Worm (Caenorhabditis elegans) whole organism, L3 larva: ENCODE results near the gene dtmk-1.

Experiments
- R02D3.7 ChIP-seq: fragments of 150-350 bp; optimal IDR thresholded peaks from 2 replicates; lab custom pipeline; 2014; ENCODE audit warnings: missing biosample characterization, missing genetic modification characterization
- ceh-16 ChIP-seq: sonication (generic microtip); optimal IDR thresholded peaks from 2 replicates; lab custom pipeline; 2017; ENCODE audit warnings: missing biosample characterization, missing genetic modification characterization
- ceh-28 ChIP-seq: fragments of 150-350 bp; optimal IDR thresholded peaks from 2 replicates; lab custom pipeline; 2014; ENCODE audit warnings: missing biosample characterization, missing genetic modification reagents, missing genetic modification characterization
- ceh-82 ChIP-seq: fragments of 150-350 bp; optimal IDR thresholded peaks from 2 replicates; lab custom pipeline; 2014; ENCODE audit warnings: missing biosample characterization, missing genetic modification characterization
- daf-12 ChIP-seq: fragments of 150-350 bp; optimal IDR thresholded peaks from 2 replicates; lab custom pipeline; 2014; ENCODE audit warnings: missing biosample characterization, missing genetic modification reagents, missing genetic modification characterization
- egl-5 ChIP-seq: fragments of 150-350 bp; optimal IDR thresholded peaks from 2 replicates; lab custom pipeline; 2017; ENCODE audit warnings: missing biosample characterization, missing genetic modification reagents, missing genetic modification characterization, inconsistent platforms
- elt-1 ChIP-seq: fragments of 150-350 bp; optimal IDR thresholded peaks from 2 replicates; lab custom pipeline; 2014; ENCODE audit warnings: missing biosample characterization, missing genetic modification characterization
- elt-2 ChIP-seq: sonication (generic microtip); optimal IDR thresholded peaks from 2 replicates; lab custom pipeline; 2016; ENCODE audit warnings: missing genetic modification reagents, mild to moderate bottlenecking, missing genetic modification characterization, missing compliant biosample characterization
- elt-3 ChIP-seq, 3 experiments: fragments of 150-350 bp in 1 of 3; sonication (generic microtip) in 2 of 3; optimal IDR thresholded peaks; 2 replicates in 2 of 3; 4 replicates in 1 of 3; lab custom pipeline; 2014 to 2017; ENCODE audit warnings: missing biosample characterization in 3 of 3, missing genetic modification characterization in 3 of 3
- eor-1 ChIP-seq, 2 experiments: fragments of 150-350 bp; optimal IDR thresholded peaks; 2 replicates each; lab custom pipeline; 2014 to 2018; ENCODE audit warnings: missing biosample characterization in 2 of 2, missing genetic modification characterization in 2 of 2
- fkh-10 ChIP-seq: sonication (generic microtip); optimal IDR thresholded peaks from 2 replicates; lab custom pipeline; 2017; ENCODE audit warnings: missing biosample characterization, missing genetic modification reagents, missing genetic modification characterization
- fkh-2 ChIP-seq: fragments of 150-350 bp; optimal IDR thresholded peaks from 2 replicates; lab custom pipeline; 2014; ENCODE audit warnings: missing biosample characterization, missing genetic modification reagents, missing genetic modification characterization
- hmg-11 ChIP-seq: sonication (generic microtip); optimal IDR thresholded peaks from 2 replicates; lab custom pipeline; 2016; ENCODE audit warnings: missing genetic modification characterization, missing compliant biosample characterization
- lin-15B ChIP-seq: fragments of 150-350 bp; optimal IDR thresholded peaks from 2 replicates; lab custom pipeline; 2014; ENCODE audit warnings: missing biosample characterization, missing genetic modification characterization
- lin-39 ChIP-seq: fragments of 150-350 bp; optimal IDR thresholded peaks from 2 replicates; lab custom pipeline; 2018; ENCODE audit warnings: missing biosample characterization, missing genetic modification reagents, missing genetic modification characterization
- lsy-12 ChIP-seq: sonication (generic microtip); optimal IDR thresholded peaks from 2 replicates; lab custom pipeline; 2016; ENCODE audit warnings: mild to moderate bottlenecking, missing genetic modification characterization, missing compliant biosample characterization
- mdl-1 ChIP-seq: fragments of 150-350 bp; optimal IDR thresholded peaks from 2 replicates; lab custom pipeline; 2014; ENCODE audit warnings: missing biosample characterization, missing genetic modification characterization
- mml-1 ChIP-seq: fragments of 150-350 bp; sonication (generic microtip); optimal IDR thresholded peaks from 3 replicates; lab custom pipeline; 2014; ENCODE audit warnings: missing biosample characterization, missing genetic modification characterization
- nfya-1 ChIP-seq: sonication (generic microtip); optimal IDR thresholded peaks from 2 replicates; lab custom pipeline; 2017; ENCODE audit warnings: missing genetic modification characterization, mild to moderate bottlenecking, missing compliant biosample characterization, antibody characterized with exemption, moderate library complexity; ENCODE audit not compliant: insufficient read depth
- nhr-11 ChIP-seq: fragments of 150-350 bp; optimal IDR thresholded peaks from 2 replicates; lab custom pipeline; 2014; ENCODE audit warnings: missing biosample characterization, missing genetic modification characterization
- nhr-12 ChIP-seq: fragments of 150-350 bp; optimal IDR thresholded peaks from 2 replicates; lab custom pipeline; 2014; ENCODE audit warnings: missing biosample characterization, missing genetic modification characterization
- nhr-23 ChIP-seq: fragments of 150-350 bp; optimal IDR thresholded peaks from 2 replicates; lab custom pipeline; 2014; ENCODE audit warnings: missing biosample characterization, missing genetic modification reagents, missing genetic modification characterization
- nhr-237 ChIP-seq: fragments of 150-350 bp; optimal IDR thresholded peaks from 2 replicates; lab custom pipeline; 2014; ENCODE audit warnings: missing biosample characterization, missing genetic modification characterization
- nhr-25 ChIP-seq: sonication (generic microtip); optimal IDR thresholded peaks from 2 replicates; lab custom pipeline; 2017; ENCODE audit warnings: missing biosample characterization, missing genetic modification characterization
- nhr-28 ChIP-seq: fragments of 150-350 bp; optimal IDR thresholded peaks from 2 replicates; lab custom pipeline; 2014; ENCODE audit warnings: missing biosample characterization, missing genetic modification characterization
- pha-4 ChIP-seq: fragments of 150-350 bp; optimal IDR thresholded peaks from 2 replicates; lab custom pipeline; 2014; ENCODE audit warnings: missing biosample characterization, missing genetic modification reagents, missing genetic modification characterization
- pqm-1 ChIP-seq: fragments of 150-350 bp; optimal IDR thresholded peaks from 2 replicates; lab custom pipeline; 2017; ENCODE audit warnings: missing biosample characterization, missing genetic modification characterization, inconsistent platforms
- sea-2 ChIP-seq: fragments of 150-350 bp; sonication (generic microtip); optimal IDR thresholded peaks from 4 replicates; lab custom pipeline; 2014; ENCODE audit warnings: missing biosample characterization, missing genetic modification reagents, missing genetic modification characterization
- snpc-4 ChIP-seq: fragments of 150-350 bp; optimal IDR thresholded peaks from 2 replicates; lab custom pipeline; 2014; ENCODE audit warnings: missing biosample characterization, missing genetic modification characterization
- tbx-2 ChIP-seq: sonication (generic microtip); optimal IDR thresholded peaks from 2 replicates; lab custom pipeline; 2016; ENCODE audit warnings: mild to moderate bottlenecking, missing genetic modification characterization, missing compliant biosample characterization
- unc-62 ChIP-seq: fragments of 150-350 bp; sonication (generic microtip); optimal IDR thresholded peaks from 4 replicates; lab custom pipeline; 2014; ENCODE audit warnings: missing biosample characterization, missing genetic modification reagents, missing genetic modification characterization
- ztf-11 ChIP-seq: fragments of 150-350 bp; optimal IDR thresholded peaks from 2 replicates; lab custom pipeline; 2014; ENCODE audit warnings: missing biosample characterization, missing genetic modification characterization

Gene dtmk-1

DNA sequence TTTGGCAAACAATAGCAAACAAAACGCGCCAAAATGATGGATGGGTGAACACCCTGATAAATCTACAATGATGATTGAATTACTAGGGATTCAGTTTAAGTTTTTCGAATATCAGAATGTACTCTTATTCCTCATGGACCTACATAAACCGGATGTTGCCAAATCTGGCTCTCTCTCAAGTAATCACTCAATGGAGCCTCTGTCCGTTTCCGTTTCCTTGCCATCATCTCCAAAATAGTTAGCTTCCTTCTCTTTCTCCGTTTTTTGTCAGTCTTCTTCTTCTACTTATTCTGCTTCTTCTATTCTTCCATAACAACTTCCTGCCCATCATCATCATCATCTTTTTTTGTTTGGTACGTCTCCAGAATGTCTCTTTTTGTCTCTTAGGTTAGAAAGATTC lies 1.6 kb downstream of the dtmk-1 start:
- TF ChIP-seq R02D3.7, result no peak
- peak; percentile 86 for TF ChIP-seq tbx-2 (tag; lab: Kevin White, UChicago)
- TF ChIP-seq pqm-1 (tag; lab: Kevin White, UChicago), result peak; percentile 56
- TF ChIP-seq, all 47 proteins: peak for 2

DNA sequence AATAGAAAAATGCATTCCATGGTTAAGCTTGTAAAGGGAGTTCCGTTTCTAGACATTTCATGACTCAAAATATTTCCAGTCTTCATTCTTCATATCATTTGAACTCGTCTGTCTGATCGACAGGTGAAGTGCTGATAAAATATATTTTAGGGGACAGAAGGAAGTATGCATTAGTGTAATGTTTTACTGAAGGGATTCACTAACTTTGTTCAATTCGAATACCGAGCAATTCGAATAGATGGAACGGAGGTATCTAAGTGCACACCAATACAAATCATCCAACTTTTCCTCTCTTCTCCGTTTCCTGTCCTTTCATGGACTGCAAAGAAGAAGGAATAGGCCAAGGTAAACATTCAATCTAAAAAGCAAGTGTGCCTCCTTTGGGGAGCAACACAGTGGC lies 3.1 kb downstream of the dtmk-1 start:
- TF ChIP-seq pha-4 (tag; lab: Kevin White, UChicago), result no peak
- TF ChIP-seq elt-2, result peak; percentile 31
- TF ChIP-seq, all 47 proteins: peak for 1

DNA sequence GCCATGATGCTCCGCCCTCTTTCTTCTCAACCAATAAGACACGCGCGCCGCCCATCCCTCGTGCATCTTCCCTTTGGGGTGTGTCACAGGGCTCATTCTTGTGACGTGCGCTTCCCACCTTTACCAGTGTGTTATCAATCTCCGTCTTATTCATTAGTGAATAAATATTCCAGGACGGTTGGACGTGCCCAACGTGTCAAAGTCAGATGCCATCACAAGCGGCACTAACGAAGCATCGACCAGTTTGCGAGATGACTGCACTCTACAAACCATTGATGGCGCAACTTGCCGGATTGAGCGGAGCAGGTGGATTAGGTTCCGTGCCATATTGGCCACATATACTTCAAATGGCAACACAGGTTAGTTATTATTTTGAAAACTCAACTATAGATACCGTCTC lies 6.8 kb downstream of the dtmk-1 start:
- no peak for TF ChIP-seq mml-1
- peak; percentile 38 for TF ChIP-seq nfya-1 (tag; lab: Kevin White, UChicago)

DNA sequence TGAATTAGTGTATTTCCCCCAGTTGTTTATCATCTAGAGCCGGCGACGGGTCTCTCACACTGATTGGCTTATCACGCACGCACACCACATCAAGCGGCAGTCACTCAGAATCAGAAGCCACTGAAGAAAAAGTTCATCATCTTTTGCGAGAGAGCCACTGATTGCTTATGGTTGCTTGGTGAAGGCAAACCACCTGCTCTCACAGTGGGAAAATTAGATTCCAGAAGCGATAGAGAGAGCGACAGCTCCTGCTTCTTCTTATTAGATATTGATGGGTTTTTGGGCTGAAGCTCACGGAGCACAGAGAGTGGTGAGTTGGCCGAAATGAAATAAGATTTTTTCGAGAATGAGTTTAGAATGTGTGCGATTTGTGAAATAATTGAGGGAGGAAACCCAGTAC lies 10.8 kb downstream of the dtmk-1 start:
- TF ChIP-seq nhr-237 (no peak), nhr-11 (tag; lab: Kevin White, UChicago) (peak; percentile 48), R02D3.7 (no peak)

DNA sequence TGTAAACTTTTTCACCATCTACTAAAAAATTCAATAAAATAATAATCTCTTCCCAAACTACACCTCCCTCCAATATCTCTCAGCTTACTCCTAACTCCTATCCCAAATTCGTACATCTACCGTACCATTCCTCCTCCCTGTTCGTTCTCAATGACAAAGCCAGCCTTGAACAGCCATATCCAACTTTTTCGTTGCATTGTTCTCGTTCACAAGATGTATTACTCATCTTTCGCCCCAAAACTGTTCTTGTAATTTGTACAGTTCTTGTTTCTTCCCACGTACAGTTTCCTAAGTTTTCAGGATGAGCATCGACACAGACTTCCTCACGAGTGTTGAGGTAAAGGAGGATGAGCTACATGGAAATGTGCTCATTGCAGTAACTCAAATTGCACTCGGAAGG lies 12.0 kb downstream of the dtmk-1 start, which contains the start of gene egl-43:
TSS of gene egl-43 (plus strand) at position 301 of the 400 bp plus-strand sequence.
- TF ChIP-seq nhr-237 (no peak), elt-2 (no peak), nhr-28 (tag; lab: Kevin White, UChicago) (no peak), nhr-12 (tag; lab: Kevin White, UChicago) (no peak), hmg-11 (tag; lab: Kevin White, UChicago) (no peak), fkh-2 (tag; lab: Kevin White, UChicago) (no peak), mml-1 (no peak), lsy-12 (tag; lab: Kevin White, UChicago) (no peak), unc-62 (GFP tag; lab: Kevin White, UChicago) (no peak)

DNA sequence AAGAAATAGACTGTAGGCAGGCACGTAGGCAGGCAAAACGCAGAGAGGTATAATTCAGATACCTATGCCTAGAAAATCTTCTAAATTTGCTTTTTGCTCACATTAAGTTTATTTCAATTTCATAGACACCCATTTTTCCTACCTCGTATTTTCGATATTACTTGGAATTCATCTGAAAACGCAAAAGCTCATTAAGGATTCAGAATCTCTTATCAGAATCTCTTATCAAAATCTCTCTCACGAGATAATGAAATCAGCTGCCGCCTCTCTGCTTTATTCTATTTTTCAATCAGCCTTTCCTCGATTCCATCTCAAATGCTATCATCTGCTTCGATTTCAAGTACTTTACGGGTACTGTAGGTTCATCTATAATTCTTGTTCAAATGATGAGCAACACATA lies 15.1 kb downstream of the dtmk-1 start:
- no peak for TF ChIP-seq R02D3.7

DNA sequence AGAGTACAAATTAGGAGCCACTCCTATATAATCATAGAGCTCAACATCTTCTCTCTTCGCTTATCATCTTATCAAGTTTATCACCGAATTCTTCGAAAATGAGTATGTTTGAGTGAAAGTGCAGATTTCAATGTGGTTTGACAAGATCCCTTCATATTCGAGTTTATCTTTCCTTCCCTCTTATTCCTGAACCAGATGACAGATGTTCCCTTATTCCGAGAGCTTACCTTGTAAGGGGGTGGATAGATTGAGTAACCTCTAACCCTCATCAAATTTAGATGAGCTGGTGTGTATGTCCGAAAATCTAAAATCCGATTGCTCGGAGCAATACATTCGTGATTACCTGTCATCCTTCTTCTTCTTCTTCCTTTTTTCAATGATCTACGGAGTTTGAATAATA lies 18.2 kb downstream of the dtmk-1 start:
- no peak for TF ChIP-seq lsy-12 (tag; lab: Kevin White, UChicago)
- no peak for TF ChIP-seq sea-2
- TF ChIP-seq ceh-16, result no peak
- no peak for TF ChIP-seq mdl-1
- no peak for TF ChIP-seq hmg-11 (tag; lab: Kevin White, UChicago)
- TF ChIP-seq ceh-28 (tag; lab: Kevin White, UChicago), result no peak
- TF ChIP-seq elt-3 (tag; optimal IDR thresholded peaks at IDR 0.05; lab: Kevin White, UChicago), result no peak
- TF ChIP-seq nfya-1 (tag; lab: Kevin White, UChicago), result no peak
- TF ChIP-seq mml-1, result no peak
- no peak for TF ChIP-seq nhr-28 (tag; lab: Kevin White, UChicago)
- no peak for TF ChIP-seq nhr-25
- no peak for TF ChIP-seq egl-5 (tag; lab: Kevin White, UChicago)
- TF ChIP-seq snpc-4 (tag; lab: Kevin White, UChicago), result no peak
- no peak for TF ChIP-seq nhr-23 (tag; lab: Kevin White, UChicago)
- no peak for TF ChIP-seq elt-2
- no peak for TF ChIP-seq fkh-10 (GFP tag; lab: Kevin White, UChicago)
- TF ChIP-seq unc-62 (GFP tag; lab: Kevin White, UChicago), result no peak
- TF ChIP-seq ztf-11 (tag; lab: Kevin White, UChicago), result no peak
- TF ChIP-seq eor-1 (tag; optimal IDR thresholded peaks at IDR 0.05; lab: Kevin White, UChicago), result no peak

DNA sequence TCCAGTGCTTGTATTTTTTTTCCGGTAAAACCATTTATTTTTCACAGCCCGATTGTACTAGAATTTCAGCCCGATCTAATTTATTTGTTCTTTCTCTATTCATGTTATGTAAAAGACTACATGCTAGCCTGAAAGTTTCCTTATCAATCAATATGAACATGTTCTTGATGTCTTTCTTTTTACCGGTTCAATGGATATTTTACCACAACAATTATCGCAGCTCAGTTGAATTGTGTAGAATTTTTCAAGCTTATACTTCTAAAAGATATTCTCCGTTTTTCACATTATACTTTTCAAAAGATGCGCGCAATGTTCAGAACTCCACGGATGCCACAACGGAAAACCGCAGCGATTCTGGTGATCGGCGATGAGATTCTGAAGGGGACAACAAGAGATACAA lies 23.1 kb downstream of the dtmk-1 start, which contains the start of gene flad-1:
TSS of gene flad-1 (plus strand) at position 301 of the 400 bp plus-strand sequence.
- TF ChIP-seq lin-39 (tag; lab: Kevin White, UChicago) (no peak), elt-2 (no peak), lin-15B (no peak), egl-5 (tag; lab: Kevin White, UChicago) (no peak), ceh-82 (no peak), nhr-237 (no peak), nhr-11 (tag; lab: Kevin White, UChicago) (no peak), lsy-12 (tag; lab: Kevin White, UChicago) (no peak), ztf-11 (tag; lab: Kevin White, UChicago) (no peak), tbx-2 (tag; lab: Kevin White, UChicago) (no peak), pqm-1 (tag; lab: Kevin White, UChicago) (no peak), elt-3 (tag; optimal IDR thresholded peaks at IDR 0.05; lab: Kevin White, UChicago) (no peak), elt-1 (tag; lab: Kevin White, UChicago) (no peak), daf-12 (tag; lab: Kevin White, UChicago) (no peak)
- TF ChIP-seq, all 47 proteins: peak for 0
